Fruit fly (Drosophila melanogaster): Measurements from ENCODE around the gene dop.

Gene dop

DNA sequence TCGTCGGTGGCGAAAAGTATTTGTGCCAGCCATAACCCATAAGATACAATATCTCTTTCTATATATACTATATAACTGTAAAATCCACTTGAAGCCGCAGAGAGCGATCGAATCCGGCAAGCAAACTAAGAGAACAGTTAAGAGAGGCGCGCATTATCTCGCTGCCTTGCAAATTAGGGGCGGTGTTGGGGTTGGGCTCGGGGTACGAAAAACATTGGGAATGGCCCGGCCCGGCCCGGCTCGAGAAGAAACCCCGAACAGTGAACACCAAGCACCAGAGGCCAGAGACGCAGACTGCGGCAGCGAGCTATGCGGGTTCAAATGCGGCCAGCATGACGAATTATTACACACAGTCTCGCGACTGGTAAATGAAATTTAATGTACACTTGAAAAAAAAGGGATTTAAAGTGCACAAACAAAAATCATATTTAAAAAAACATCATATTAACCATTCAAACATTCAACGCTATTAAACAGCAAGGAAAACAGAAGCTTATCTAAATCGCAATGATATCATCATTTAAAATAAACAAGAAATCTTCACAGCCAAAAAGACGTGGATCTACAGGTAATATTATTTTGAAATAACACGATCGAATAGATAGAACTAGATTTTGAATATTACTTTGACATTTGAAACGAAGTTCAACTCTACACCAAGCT, 33.3 kb upstream of the dop start (continued):
- TF ChIP-seq CG14050 (GFP tag; IDR thresholded peaks at IDR 0.05) (peak; percentile 9; the same call in 1 of the 3 replicates), YL-1 (GFP tag; optimal IDR thresholded peaks at IDR 0.05) (no peak), Oli (tag; optimal IDR thresholded peaks at IDR 0.05) (peak; percentile 25), ase (GFP tag; IDR thresholded peaks at IDR 0.05) (0 out of 3 replicates have a peak, but pooled peaks have one; percentile 26), CG3281 (GFP tag; optimal IDR thresholded peaks at IDR 0.05) (peak; percentile 11), CG7928 (GFP tag; optimal IDR thresholded peaks at IDR 0.05) (no peak), lbe (GFP tag; optimal IDR thresholded peaks at IDR 0.05) (peak; percentile 74), CG10543 (GFP tag; optimal IDR thresholded peaks at IDR 0.05) (no peak), B-H1 (GFP tag; IDR thresholded peaks at IDR 0.05) (no peak; the same call in 2 of the 3 replicates), disco-r (GFP tag; optimal IDR thresholded peaks at IDR 0.05) (no peak), Atf6 (GFP tag; IDR thresholded peaks at IDR 0.05) (peak; percentile 52; the same call in 1 of the 2 replicates), Deaf1 (tag; optimal IDR thresholded peaks at IDR 0.05) (peak; percentile 69), ems (GFP tag; optimal IDR thresholded peaks at IDR 0.05) (no peak), lov (optimal IDR thresholded peaks at IDR 0.05) (no peak), lov (GFP tag; IDR thresholded peaks at IDR 0.05) (0 out of 3 replicates have a peak, but pooled peaks have one; percentile 27), so (GFP tag; IDR thresholded peaks at IDR 0.05) (0 out of 3 replicates have a peak, but pooled peaks have one; percentile 25), gt (GFP tag; IDR thresholded peaks at IDR 0.05) (no peak), bcd (GFP tag; optimal IDR thresholded peaks at IDR 0.05) (peak; percentile 6), CG31441 (GFP tag; IDR thresholded peaks at IDR 0.05) (peak; percentile 68), CG4404 (GFP tag; IDR thresholded peaks at IDR 0.05) (peak; percentile 24; the same call in 1 of the 2 replicates), CG13287 (GFP tag; IDR thresholded peaks at IDR 0.05; ENCODE audit: partially characterized antibody) (peak; percentile 25; the same call in 1 of the 2 replicates), onecut (GFP tag; IDR thresholded peaks at IDR 0.05) (peak; percentile 23; the same call in 1 of the 2 replicates), CG1024 (GFP tag; IDR thresholded peaks at IDR 0.05) (peak; percentile 29; the same call in 1 of the 2 replicates), CG11695 (GFP tag; IDR thresholded peaks at IDR 0.05) (peak; percentile 39; the same call in 1 of the 3 replicates), CG12236 (GFP tag; optimal IDR thresholded peaks at IDR 0.05) (no peak), CG18619 (GFP tag; optimal IDR thresholded peaks at IDR 0.05) (no peak), kah (GFP tag; optimal IDR thresholded peaks at IDR 0.05) (no peak), CG18262 (tag; optimal IDR thresholded peaks at IDR 0.05) (peak; percentile 79), CG12155 (GFP tag; optimal IDR thresholded peaks at IDR 0.05) (peak; percentile 4), CG18476 (GFP tag; optimal IDR thresholded peaks at IDR 0.05) (peak; percentile 23), CG6175 (GFP tag; IDR thresholded peaks at IDR 0.05) (0 out of 3 replicates have a peak, but pooled peaks have one; percentile 56), CG9727 (GFP tag; optimal IDR thresholded peaks at IDR 0.05) (peak; percentile 68), lmd (GFP tag; IDR thresholded peaks at IDR 0.05) (peak; percentile 58), ind (GFP tag; optimal IDR thresholded peaks at IDR 0.05) (peak; percentile 52), CG8478 (optimal IDR thresholded peaks at IDR 0.05) (no peak), Antp (GFP tag; optimal IDR thresholded peaks at IDR 0.05) (peak; percentile 27), CG32772 (GFP tag; IDR thresholded peaks at IDR 0.05) (peak; percentile 55; the same call in 1 of the 2 replicates), mam (GFP tag; optimal IDR thresholded peaks at IDR 0.05) (peak; percentile 36), CG16815 (GFP tag; optimal IDR thresholded peaks at IDR 0.05) (no peak), ato (GFP tag; IDR thresholded peaks at IDR 0.05; ENCODE audit: partially characterized antibody) (no peak), rib (GFP tag; IDR thresholded peaks at IDR 0.05) (0 out of 2 replicates have a peak, but pooled peaks have one; percentile 58), gcm (GFP tag; optimal IDR thresholded peaks at IDR 0.05) (peak; percentile 79), CG14441 (GFP tag; IDR thresholded peaks at IDR 0.05) (peak; percentile 63), CG10654 (GFP tag; optimal IDR thresholded peaks at IDR 0.05) (peak; percentile 15), CG3163 (GFP tag; optimal IDR thresholded peaks at IDR 0.05) (peak; percentile 89), CG2712 (tag; optimal IDR thresholded peaks at IDR 0.05) (peak; percentile 61), CG9932 (GFP tag; IDR thresholded peaks at IDR 0.05) (peak; percentile 55), sqz (GFP tag; optimal IDR thresholded peaks at IDR 0.05) (no peak), Oaz (GFP tag; IDR thresholded peaks at IDR 0.05) (0 out of 2 replicates have a peak, but pooled peaks have one; percentile 15), MTF-1 (GFP tag; optimal IDR thresholded peaks at IDR 0.05; ENCODE audit: borderline replicate concordance) (no peak)

Data from whole organism, embryonic.